Worm (Caenorhabditis elegans): ENCODE results near the gene Y47D7A.2.

ce11 chrV:4396257-4396656 is 23.8 kb upstream of the Y47D7A.2 start, which contains the start of gene F13A2.3:
- no peak for TF ChIP-seq nhr-11 (tag; optimal IDR thresholded peaks at IDR 0.05)
- no peak for TF ChIP-seq lin-39 (tag; optimal IDR thresholded peaks at IDR 0.05)
- no peak for TF ChIP-seq ceh-16 (tag; optimal IDR thresholded peaks at IDR 0.05)
- TF ChIP-seq nhr-12 (tag; optimal IDR thresholded peaks at IDR 0.05) = no peak
- no peak for TF ChIP-seq ztf-11 (tag; optimal IDR thresholded peaks at IDR 0.05)
- TF ChIP-seq ama-1 (optimal IDR thresholded peaks at IDR 0.05) = no peak
- TF ChIP-seq unc-62 (GFP tag; optimal IDR thresholded peaks at IDR 0.05) = no peak
- TF ChIP-seq elt-1 (tag; optimal IDR thresholded peaks at IDR 0.05) = no peak
- no peak for TF ChIP-seq skn-1 (tag; optimal IDR thresholded peaks at IDR 0.05)
- no peak for TF ChIP-seq alr-1 (tag; optimal IDR thresholded peaks at IDR 0.05)
- no peak for TF ChIP-seq nhr-77 (tag; optimal IDR thresholded peaks at IDR 0.05)
- TF ChIP-seq ceh-82 (tag; optimal IDR thresholded peaks at IDR 0.05) = no peak
